Fruit fly (Drosophila melanogaster) whole organism, embryonic: ENCODE data around the gene svr.

ENCODE experiments used
- B-H2 ChIP-seq: fragments of 200-800 bp; sonication (Bioruptor generic); optimal IDR thresholded peaks from 2 replicates; lab custom pipeline; 2018; ENCODE audit warnings: missing biosample characterization, mild to moderate bottlenecking, missing genetic modification characterization
- C15 ChIP-seq: fragments of 200-800 bp; sonication (Bioruptor generic); IDR thresholded peaks from 3 replicates; pipeline ENCODE4 v1.3.6; 2022; ENCODE audit warnings: missing biosample characterization, missing genetic modification characterization
- CG10209 ChIP-seq: fragments of 200-800 bp; sonication (Bioruptor generic); optimal IDR thresholded peaks from 3 replicates; lab custom pipeline; 2017; ENCODE audit warnings: missing biosample characterization, mild to moderate bottlenecking, missing genetic modification characterization, missing genetic modification reagents
- CG10267 ChIP-seq: fragments of 200-800 bp; sonication (Bioruptor generic); optimal IDR thresholded peaks from 2 replicates; lab custom pipeline; 2018; ENCODE audit warnings: missing biosample characterization, mild to moderate bottlenecking, missing genetic modification characterization, moderate library complexity
- CG10565 ChIP-seq: fragments of 200-800 bp; sonication (Bioruptor generic); optimal IDR thresholded peaks from 3 replicates; lab custom pipeline; 2016; ENCODE audit warnings: missing biosample characterization, mild to moderate bottlenecking, missing genetic modification characterization
- CG11085 ChIP-seq: fragments of 200-800 bp; sonication (Bioruptor generic); IDR thresholded peaks from 2 replicates; pipeline ENCODE4 v1.3.6; 2022; ENCODE audit warnings: missing biosample characterization, missing genetic modification characterization
- CG11247 ChIP-seq: fragments of 200-800 bp; sonication (Bioruptor generic); IDR thresholded peaks from 2 replicates; pipeline ENCODE4 v1.3.6; 2022; ENCODE audit warnings: missing biosample characterization, missing genetic modification characterization
- CG11398 ChIP-seq: fragments of 200-800 bp; sonication (Bioruptor generic); optimal IDR thresholded peaks from 2 replicates; lab custom pipeline; 2016; ENCODE audit warnings: missing biosample characterization, missing genetic modification characterization
- CG11695 ChIP-seq: fragments of 200-800 bp; sonication (Bioruptor generic); IDR thresholded peaks from 3 replicates; pipeline ENCODE4 v1.3.6; 2022; ENCODE audit warnings: missing biosample characterization, missing genetic modification characterization
- CG13287 ChIP-seq: fragments of 200-800 bp; sonication (Bioruptor generic); IDR thresholded peaks from 2 replicates; pipeline ENCODE4 v1.3.6; 2022; ENCODE audit warnings: missing biosample characterization, missing genetic modification characterization; ENCODE audit not compliant: partially characterized antibody
- CG14014 ChIP-seq: fragments of 200-800 bp; sonication (Bioruptor generic); IDR thresholded peaks from 2 replicates; pipeline ENCODE4 v1.3.6; 2022; ENCODE audit warnings: missing biosample characterization, missing genetic modification characterization
- CG16815 ChIP-seq: fragments of 200-800 bp; sonication (Bioruptor generic); optimal IDR thresholded peaks from 3 replicates; lab custom pipeline; 2017; ENCODE audit warnings: missing biosample characterization, mild to moderate bottlenecking, missing genetic modification characterization
- CG17186 ChIP-seq: fragments of 200-800 bp; sonication (Bioruptor generic); optimal IDR thresholded peaks from 3 replicates; lab custom pipeline; 2017; ENCODE audit warnings: missing biosample characterization, missing genetic modification reagents, missing genetic modification characterization
- CG17359 ChIP-seq: fragments of 200-800 bp; sonication (Bioruptor generic); optimal IDR thresholded peaks from 3 replicates; lab custom pipeline; 2018; ENCODE audit warnings: missing biosample characterization, mild to moderate bottlenecking, missing genetic modification characterization, moderate library complexity
- CG17568 ChIP-seq: fragments of 200-800 bp; sonication (Bioruptor generic); optimal IDR thresholded peaks from 2 replicates; lab custom pipeline; 2018; ENCODE audit warnings: missing biosample characterization, mild to moderate bottlenecking, missing genetic modification characterization, moderate library complexity
- CG18262 ChIP-seq: fragments of 200-800 bp; optimal IDR thresholded peaks from 3 replicates; lab custom pipeline; 2019; ENCODE audit warnings: missing biosample characterization, mild to moderate bottlenecking, missing genetic modification characterization, moderate library complexity
- CG32767 ChIP-seq: fragments of 200-800 bp; sonication (Bioruptor generic); IDR thresholded peaks from 2 replicates; pipeline ENCODE4 v1.3.6; 2022; ENCODE audit warnings: missing biosample characterization, missing genetic modification characterization
- CG4282 ChIP-seq: fragments of 200-800 bp; sonication (Bioruptor generic); optimal IDR thresholded peaks from 2 replicates; lab custom pipeline; 2016; ENCODE audit warnings: missing biosample characterization, missing genetic modification characterization
- CG8089 ChIP-seq: fragments of 200-800 bp; sonication (Bioruptor generic); optimal IDR thresholded peaks from 3 replicates; lab custom pipeline; 2016; ENCODE audit warnings: missing biosample characterization, missing genetic modification characterization
- CG9609 ChIP-seq: fragments of 200-800 bp; sonication (Bioruptor generic); optimal IDR thresholded peaks from 3 replicates; lab custom pipeline; 2016; ENCODE audit warnings: missing biosample characterization, missing genetic modification characterization
- Dek ChIP-seq: fragments of 200-800 bp; sonication (Bioruptor generic); optimal IDR thresholded peaks from 3 replicates; lab custom pipeline; 2019; ENCODE audit warnings: missing biosample characterization, mild to moderate bottlenecking, missing genetic modification characterization, moderate library complexity
- Dfd ChIP-seq, 2 experiments: fragments of >200 bp; optimal IDR thresholded peaks; 2 replicates each; lab custom pipeline; 2017; ENCODE audit warnings: missing biosample characterization in 2 of 2, missing genetic modification characterization in 2 of 2
- E2f2 ChIP-seq: fragments of 200-800 bp; sonication (Bioruptor generic); IDR thresholded peaks from 2 replicates; pipeline ENCODE4 v1.3.6; 2022; ENCODE audit warnings: missing biosample characterization, missing genetic modification characterization
- Ets65A ChIP-seq: fragments of 200-800 bp; sonication (Bioruptor generic); peaks from one replicate; lab custom pipeline; 2016; ENCODE audit warnings: missing biosample characterization, missing genetic modification characterization
- Gug ChIP-seq: fragments of 200-800 bp; sonication (Bioruptor generic); IDR thresholded peaks from 4 replicates; pipeline ENCODE4 v1.3.6; 2022; ENCODE audit warnings: missing biosample characterization, missing genetic modification characterization
- Hey ChIP-seq: fragments of 200-800 bp; sonication (Bioruptor generic); optimal IDR thresholded peaks from 3 replicates; lab custom pipeline; 2018; ENCODE audit warnings: missing biosample characterization, mild to moderate bottlenecking, missing genetic modification characterization
- Hr51 ChIP-seq, 2 experiments: fragments of 200-800 bp; sonication (Bioruptor generic); optimal IDR thresholded peaks; 2 replicates in 1 of 2; 3 replicates in 1 of 2; lab custom pipeline; 2016 to 2018; ENCODE audit warnings: missing biosample characterization in 2 of 2, missing genetic modification characterization in 2 of 2, mild to moderate bottlenecking in 1 of 2, moderate library complexity in 1 of 2
- Med ChIP-seq: fragments of 200-800 bp; sonication (Bioruptor generic); peaks from one replicate; lab custom pipeline; 2016; ENCODE audit warnings: missing biosample characterization, missing genetic modification characterization, mild to moderate bottlenecking, inconsistent platforms, moderate library complexity
- Side ChIP-seq: fragments of 200-800 bp; sonication (Bioruptor generic); optimal IDR thresholded peaks from 2 replicates; lab custom pipeline; 2016; ENCODE audit warnings: missing biosample characterization, missing genetic modification characterization
- ase ChIP-seq: fragments of 200-800 bp; sonication (Bioruptor generic); IDR thresholded peaks from 3 replicates; pipeline ENCODE4 v1.3.6; 2022; ENCODE audit warnings: missing biosample characterization, missing genetic modification characterization
- btn ChIP-seq: fragments of 200-800 bp; sonication (Bioruptor generic); optimal IDR thresholded peaks from 2 replicates; lab custom pipeline; 2016; ENCODE audit warnings: missing biosample characterization, missing genetic modification characterization
- cg ChIP-seq: fragments of 200-800 bp; sonication (Bioruptor generic); optimal IDR thresholded peaks from 3 replicates; lab custom pipeline; 2019; ENCODE audit warnings: missing biosample characterization, mild to moderate bottlenecking, missing genetic modification characterization, moderate library complexity
- danr ChIP-seq: fragments of 200-800 bp; sonication (Bioruptor generic); IDR thresholded peaks from 2 replicates; pipeline ENCODE4 v1.3.6; 2022; ENCODE audit warnings: missing biosample characterization, missing genetic modification characterization
- dmrt11E ChIP-seq: fragments of 200-800 bp; sonication (Bioruptor generic); optimal IDR thresholded peaks from 3 replicates; lab custom pipeline; 2018; ENCODE audit warnings: missing biosample characterization, mild to moderate bottlenecking, missing genetic modification characterization, moderate library complexity
- ewg ChIP-seq: fragments of 200-800 bp; sonication (Bioruptor generic); optimal IDR thresholded peaks from 3 replicates; lab custom pipeline; 2017; ENCODE audit warnings: mild to moderate bottlenecking, missing biosample characterization, missing genetic modification reagents, missing genetic modification characterization
- eyg ChIP-seq: fragments of 200-800 bp; sonication (Bioruptor generic); optimal IDR thresholded peaks from 3 replicates; lab custom pipeline; 2016; ENCODE audit warnings: missing biosample characterization, missing genetic modification characterization
- jing ChIP-seq: fragments of 200-800 bp; sonication (Bioruptor generic); optimal IDR thresholded peaks from 2 replicates; lab custom pipeline; 2018; ENCODE audit warnings: missing biosample characterization, mild to moderate bottlenecking, missing genetic modification characterization
- klu ChIP-seq: fragments of 200-800 bp; sonication (Bioruptor generic); IDR thresholded peaks from 2 replicates; pipeline ENCODE4 v1.3.6; 2022; ENCODE audit warnings: missing biosample characterization, missing genetic modification characterization
- luna ChIP-seq: fragments of 200-800 bp; sonication (Bioruptor generic); optimal IDR thresholded peaks from 2 replicates; lab custom pipeline; 2016; ENCODE audit warnings: missing biosample characterization, missing genetic modification characterization
- mirr ChIP-seq: fragments of 200-800 bp; sonication (Bioruptor generic); optimal IDR thresholded peaks from 3 replicates; lab custom pipeline; 2018; ENCODE audit warnings: missing biosample characterization, mild to moderate bottlenecking, missing genetic modification characterization
- nmo ChIP-seq: fragments of 200-800 bp; sonication (Bioruptor generic); optimal IDR thresholded peaks from 2 replicates; lab custom pipeline; 2018; ENCODE audit warnings: missing biosample characterization, mild to moderate bottlenecking, missing genetic modification characterization, moderate library complexity
- pros ChIP-seq: fragments of 200-800 bp; sonication (Bioruptor generic); optimal IDR thresholded peaks from 3 replicates; lab custom pipeline; 2019; ENCODE audit warnings: missing biosample characterization, mild to moderate bottlenecking, missing genetic modification characterization, moderate library complexity
- schlank ChIP-seq: fragments of 200-800 bp; sonication (Bioruptor generic); optimal IDR thresholded peaks from 2 replicates; lab custom pipeline; 2018; ENCODE audit warnings: missing biosample characterization, mild to moderate bottlenecking, missing genetic modification characterization
- sens ChIP-seq: fragments of 200-800 bp; sonication (Bioruptor generic); peaks from one replicate; lab custom pipeline; 2016; ENCODE audit warnings: missing biosample characterization, missing genetic modification characterization
- ssp ChIP-seq: fragments of 200-800 bp; sonication (Bioruptor generic); IDR thresholded peaks from 2 replicates; pipeline ENCODE4 v1.3.6; 2022; ENCODE audit warnings: missing biosample characterization, missing genetic modification characterization
- stwl ChIP-seq: fragments of 200-800 bp; sonication (Bioruptor generic); optimal IDR thresholded peaks from 3 replicates; lab custom pipeline; 2018; ENCODE audit warnings: missing biosample characterization, mild to moderate bottlenecking, missing genetic modification characterization, moderate library complexity
- sug ChIP-seq: fragments of 200-800 bp; optimal IDR thresholded peaks from 2 replicates; lab custom pipeline; 2019; ENCODE audit warnings: missing biosample characterization, mild to moderate bottlenecking, missing genetic modification characterization, moderate library complexity
- tgo ChIP-seq: fragments of 200-800 bp; sonication (Bioruptor generic); IDR thresholded peaks from 3 replicates; pipeline ENCODE4 v1.3.6; 2022; ENCODE audit warnings: missing biosample characterization, missing genetic modification characterization
- twi ChIP-seq: fragments of 200-800 bp; optimal IDR thresholded peaks from 2 replicates; lab custom pipeline; 2019; ENCODE audit warnings: missing biosample characterization, mild to moderate bottlenecking, missing genetic modification characterization, moderate library complexity
- unc-4 ChIP-seq: fragments of 200-800 bp; sonication (Bioruptor generic); IDR thresholded peaks from 2 replicates; pipeline ENCODE4 v1.3.6; 2022; ENCODE audit warnings: missing biosample characterization, missing genetic modification characterization; ENCODE audit not compliant: partially characterized antibody

The svr gene

dm6 chrX:457803-458202 lies 38.4 kb upstream of the svr start (continued):
- peak; percentile 83 for TF ChIP-seq CG18262
- no peak for TF ChIP-seq E2f2 (GFP tag; lab: Robert Waterston, UW)
- peak; percentile 60 for TF ChIP-seq nmo (GFP tag; lab: Kevin White, UChicago)
- no peak for TF ChIP-seq CG9609 (GFP tag; lab: Kevin White, UChicago)
- TF ChIP-seq CG16815 (GFP tag; lab: Kevin White, UChicago): peak; percentile 49
- no peak for TF ChIP-seq jing
- TF ChIP-seq sug (tag; lab: Kevin White, UChicago): no peak
- TF ChIP-seq Hr51 (GFP tag; optimal IDR thresholded peaks at IDR 0.05; lab: Kevin White, UChicago): no peak
- TF ChIP-seq CG11247 (GFP tag; lab: Robert Waterston, UW): no peak
- TF ChIP-seq CG11085: no peak
- no peak for TF ChIP-seq CG11695 (GFP tag; lab: Robert Waterston, UW)
- peak; percentile 11 for TF ChIP-seq stwl
- TF ChIP-seq Dek (tag; lab: Kevin White, UChicago): no peak
- TF ChIP-seq Side (GFP tag; lab: Kevin White, UChicago): no peak
- no peak for TF ChIP-seq CG17186
- TF ChIP-seq schlank (tag; lab: Kevin White, UChicago): no peak
- no peak for TF ChIP-seq btn (GFP tag; lab: Kevin White, UChicago)
- no peak for TF ChIP-seq CG8089 (GFP tag; lab: Kevin White, UChicago)
- TF ChIP-seq CG17359 (tag; lab: Kevin White, UChicago): no peak
- no peak for TF ChIP-seq unc-4 (GFP tag; lab: Robert Waterston, UW)
- peak; percentile 90 for TF ChIP-seq dmrt11E (tag; lab: Kevin White, UChicago)
- no peak for TF ChIP-seq Gug (GFP tag; lab: Robert Waterston, UW)
- TF ChIP-seq B-H2 (GFP tag; lab: Kevin White, UChicago): no peak
- TF ChIP-seq CG17568 (GFP tag; lab: Kevin White, UChicago): no peak
- TF ChIP-seq mirr (GFP tag; lab: Kevin White, UChicago): no peak
- no peak for TF ChIP-seq Dfd (GFP tag; optimal IDR thresholded peaks at IDR 0.05; lab: Kevin White, UChicago)
- no peak for TF ChIP-seq C15 (GFP tag; lab: Robert Waterston, UW)
- TF ChIP-seq CG4282 (GFP tag; lab: Kevin White, UChicago): no peak
- peak; percentile 18 for TF ChIP-seq twi
- no peak for TF ChIP-seq Hey (tag; lab: Kevin White, UChicago)

dm6 chrX:460447-460846 lies 35.8 kb upstream of the svr start, which contains the start of gene ase:
TSS of gene ase (plus strand) at chrX:460747.
- TF ChIP-seq ewg (GFP tag; lab: Kevin White, UChicago): no peak
- TF ChIP-seq sens (GFP tag; lab: Kevin White, UChicago): peak; percentile 12
- TF ChIP-seq ase (GFP tag; lab: Robert Waterston, UW): peak; percentile 39; the same call in 1 of the 3 replicates
- no peak for TF ChIP-seq CG14014 (GFP tag; lab: Robert Waterston, UW)
- TF ChIP-seq CG32767 (GFP tag; lab: Robert Waterston, UW): no peak
- peak; percentile 24 for TF ChIP-seq pros (GFP tag; lab: Kevin White, UChicago)
- no peak for TF ChIP-seq B-H2 (GFP tag; lab: Kevin White, UChicago)
- peak; percentile 32 for TF ChIP-seq cg (GFP tag; lab: Kevin White, UChicago)

dm6 chrX:463934-464333 lies 32.3 kb upstream of the svr start:
- TF ChIP-seq CG13287 (GFP tag; lab: Robert Waterston, UW) (no peak), danr (GFP tag; lab: Robert Waterston, UW) (no peak), eyg (GFP tag; lab: Kevin White, UChicago) (no peak), CG4282 (GFP tag; lab: Kevin White, UChicago) (no peak), CG10267 (no peak), klu (GFP tag; lab: Robert Waterston, UW) (no peak), Med (GFP tag; lab: Kevin White, UChicago) (no peak), CG11398 (GFP tag; lab: Kevin White, UChicago) (no peak), CG10565 (GFP tag; lab: Kevin White, UChicago) (no peak), ewg (GFP tag; lab: Kevin White, UChicago) (no peak), CG10209 (GFP tag; lab: Kevin White, UChicago) (no peak), luna (GFP tag; lab: Kevin White, UChicago) (no peak), tgo (no peak), CG16815 (GFP tag; lab: Kevin White, UChicago) (no peak), Ets65A (GFP tag; lab: Kevin White, UChicago) (peak; percentile 4), ssp (GFP tag; lab: Robert Waterston, UW) (no peak)
